Worm (Caenorhabditis elegans) whole organism, young adult: ENCODE results near the gene str-261.

Experiments used
- K12H6.12 ChIP-seq: fragments of 200-800 bp; sonication (Bioruptor generic); optimal IDR thresholded peaks from 2 replicates; lab custom pipeline; 2018; ENCODE audit warnings: mild to moderate bottlenecking, missing genetic modification characterization, missing compliant biosample characterization
- atf-7 ChIP-seq: sonication (generic microtip); optimal IDR thresholded peaks from 2 replicates; lab custom pipeline; 2017; ENCODE audit warnings: mild to moderate bottlenecking, missing genetic modification characterization, missing compliant biosample characterization
- attf-6 ChIP-seq: fragments of 200-800 bp; sonication (Bioruptor generic); IDR thresholded peaks from 2 replicates; pipeline ENCODE4 v1.3.6; 2022; ENCODE audit warnings: missing genetic modification reagents, missing genetic modification characterization, missing compliant biosample characterization
- bed-1 ChIP-seq: fragments of 200-800 bp; sonication (Bioruptor generic); IDR thresholded peaks from 2 replicates; pipeline ENCODE4 v1.3.6; 2022; ENCODE audit warnings: missing genetic modification reagents, missing genetic modification characterization, missing compliant biosample characterization
- ceh-100 ChIP-seq: fragments of 200-800 bp; sonication (Bioruptor generic); IDR thresholded peaks from 2 replicates; pipeline ENCODE4 v1.3.6; 2022; ENCODE audit warnings: missing genetic modification reagents, missing genetic modification characterization, missing compliant biosample characterization
- hmg-1.2 ChIP-seq: fragments of 200-800 bp; sonication (Bioruptor generic); IDR thresholded peaks from 2 replicates; pipeline ENCODE4 v1.3.6; 2022; ENCODE audit warnings: missing genetic modification reagents, missing genetic modification characterization, missing compliant biosample characterization
- sea-2 ChIP-seq: fragments of 200-800 bp; sonication (Bioruptor generic); IDR thresholded peaks from 2 replicates; pipeline ENCODE4 v1.3.6; 2022; ENCODE audit warnings: missing genetic modification characterization, missing compliant biosample characterization
- snpc-4 ChIP-seq, 5 experiments: fragments of 150-350 bp in 1 of 5; sonication (generic microtip) in 4 of 5; optimal IDR thresholded peaks; 2 replicates each; lab custom pipeline; 2014 to 2018; ENCODE audit warnings: missing genetic modification characterization in 5 of 5, missing biosample characterization in 3 of 5, antibody characterized with exemption in 2 of 5, mild to moderate bottlenecking in 2 of 5, missing compliant biosample characterization in 2 of 5, missing genotype in 2 of 5, moderate library complexity in 2 of 5, missing genetic modification reagents in 1 of 5
- tlf-1 ChIP-seq: fragments of 200-800 bp; sonication (Bioruptor generic); optimal IDR thresholded peaks from 2 replicates; lab custom pipeline; 2018; ENCODE audit warnings: mild to moderate bottlenecking, missing genetic modification characterization, missing compliant biosample characterization
- unc-130 ChIP-seq: sonication (generic microtip); optimal IDR thresholded peaks from 2 replicates; lab custom pipeline; 2016; ENCODE audit warnings: missing genetic modification reagents, missing genetic modification characterization, missing compliant biosample characterization

str-261 gene

ce11 chrIII:11123844-11124243 is 49.5 kb downstream of the str-261 start (continued):
- peak; percentile 73 for TF ChIP-seq hmg-1.2
- TF ChIP-seq K12H6.12 (tag; lab: Kevin White, UChicago) = no peak
- no peak for TF ChIP-seq atf-7 (tag; lab: Kevin White, UChicago)
- no peak for TF ChIP-seq bed-1
- TF ChIP-seq ceh-100 (GFP tag; lab: Robert Waterston, UW) = no peak
- TF ChIP-seq attf-6 (GFP tag; lab: Robert Waterston, UW) = peak; percentile 70; the same call in 1 of the 2 replicates
- TF ChIP-seq sea-2 = no peak
- TF ChIP-seq snpc-4 (GFP tag; optimal IDR thresholded peaks at IDR 0.05; lab: Kevin White, UChicago) = peak; percentile 83
- peak in 3 of 4 experiments; percentile 78 to 93 (median 91) for TF ChIP-seq snpc-4 (tag; optimal IDR thresholded peaks at IDR 0.05; lab: Kevin White, UChicago)
- TF ChIP-seq tlf-1 = no peak
- TF ChIP-seq unc-130 (GFP tag; lab: Kevin White, UChicago) = no peak
